Worm (Caenorhabditis elegans) whole organism, L2 larva: Measurements from ENCODE around the gene sox-3.

Experiments used
- C34F6.9 ChIP-seq: fragments of 150-350 bp; optimal IDR thresholded peaks from 2 replicates; lab custom pipeline; 2014; ENCODE audit warnings: missing biosample characterization, missing genetic modification characterization
- F13H6.1 ChIP-seq: sonication (generic microtip); optimal IDR thresholded peaks from 2 replicates; lab custom pipeline; 2016; ENCODE audit warnings: missing genetic modification characterization, missing compliant biosample characterization
- aly-2 ChIP-seq: fragments of 150-350 bp; optimal IDR thresholded peaks from 2 replicates; lab custom pipeline; 2014; ENCODE audit warnings: missing biosample characterization, missing genetic modification characterization
- ama-1 ChIP-seq: fragments of 150-350 bp; optimal IDR thresholded peaks from 2 replicates; lab custom pipeline; 2018; ENCODE audit warnings: inconsistent platforms
- blmp-1 ChIP-seq: sonication (generic microtip); optimal IDR thresholded peaks from 2 replicates; lab custom pipeline; 2017; ENCODE audit warnings: missing genetic modification characterization, mild to moderate bottlenecking, missing compliant biosample characterization, antibody characterized with exemption, moderate library complexity; ENCODE audit not compliant: insufficient read depth
- ceh-16 ChIP-seq: fragments of 150-350 bp; optimal IDR thresholded peaks from 2 replicates; lab custom pipeline; 2014; ENCODE audit warnings: missing biosample characterization, missing genetic modification characterization
- ceh-82 ChIP-seq: fragments of 150-350 bp; optimal IDR thresholded peaks from 2 replicates; lab custom pipeline; 2014; ENCODE audit warnings: missing biosample characterization, missing genetic modification characterization
- crh-2 ChIP-seq: sonication (generic microtip); optimal IDR thresholded peaks from 2 replicates; lab custom pipeline; 2017; ENCODE audit warnings: missing biosample characterization, missing genetic modification characterization
- egl-27 ChIP-seq: sonication (generic microtip); optimal IDR thresholded peaks from 3 replicates; lab custom pipeline; 2017; ENCODE audit warnings: missing biosample characterization, missing genetic modification reagents, missing genetic modification characterization
- elt-1 ChIP-seq: fragments of 150-350 bp; optimal IDR thresholded peaks from 2 replicates; lab custom pipeline; 2014; ENCODE audit warnings: missing biosample characterization, missing genetic modification characterization
- elt-3 ChIP-seq: sonication (generic microtip); optimal IDR thresholded peaks from 2 replicates; lab custom pipeline; 2017; ENCODE audit warnings: missing biosample characterization, missing genetic modification characterization
- gmeb-1 ChIP-seq: fragments of 150-350 bp; optimal IDR thresholded peaks from 2 replicates; lab custom pipeline; 2014; ENCODE audit warnings: missing biosample characterization, missing genetic modification characterization
- lin-11 ChIP-seq: fragments of 150-350 bp; sonication (generic microtip); optimal IDR thresholded peaks from 2 replicates; lab custom pipeline; 2014; ENCODE audit warnings: missing biosample characterization, missing genetic modification characterization, inconsistent platforms, mixed read lengths
- lin-13 ChIP-seq: fragments of 150-350 bp; optimal IDR thresholded peaks from 2 replicates; lab custom pipeline; 2014; ENCODE audit warnings: missing biosample characterization, missing genetic modification reagents, missing genetic modification characterization
- mbf-1 ChIP-seq: sonication (generic microtip); optimal IDR thresholded peaks from 2 replicates; lab custom pipeline; 2017; ENCODE audit warnings: missing biosample characterization, missing genetic modification characterization
- mdl-1 ChIP-seq, 2 experiments: fragments of 150-350 bp in 1 of 2; sonication (generic microtip) in 1 of 2; optimal IDR thresholded peaks; 2 replicates each; lab custom pipeline; 2017; ENCODE audit warnings: missing biosample characterization in 2 of 2, missing genetic modification characterization in 2 of 2
- nhr-11 ChIP-seq: fragments of 150-350 bp; optimal IDR thresholded peaks from 2 replicates; lab custom pipeline; 2014; ENCODE audit warnings: missing biosample characterization, missing genetic modification characterization
- nhr-12 ChIP-seq: fragments of 150-350 bp; optimal IDR thresholded peaks from 2 replicates; lab custom pipeline; 2014; ENCODE audit warnings: missing biosample characterization, missing genetic modification characterization
- nhr-129 ChIP-seq: fragments of 150-350 bp; optimal IDR thresholded peaks from 2 replicates; lab custom pipeline; 2014; ENCODE audit warnings: missing biosample characterization, missing genetic modification characterization
- nhr-23 ChIP-seq: fragments of 150-350 bp; optimal IDR thresholded peaks from 2 replicates; lab custom pipeline; 2014; ENCODE audit warnings: missing biosample characterization, missing genetic modification reagents, missing genetic modification characterization
- nhr-25 ChIP-seq: fragments of 150-350 bp; sonication (generic microtip); optimal IDR thresholded peaks from 3 replicates; lab custom pipeline; 2014; ENCODE audit warnings: missing biosample characterization, missing genetic modification characterization
- nhr-77 ChIP-seq: fragments of 150-350 bp; optimal IDR thresholded peaks from 2 replicates; lab custom pipeline; 2014; ENCODE audit warnings: missing biosample characterization, missing genetic modification characterization
- peb-1 ChIP-seq: fragments of 150-350 bp; optimal IDR thresholded peaks from 2 replicates; lab custom pipeline; 2014; ENCODE audit warnings: missing biosample characterization, missing genetic modification characterization
- sem-4 ChIP-seq: fragments of 150-350 bp; optimal IDR thresholded peaks from 2 replicates; lab custom pipeline; 2014; ENCODE audit warnings: missing biosample characterization, missing genetic modification reagents, missing genetic modification characterization
- skn-1 ChIP-seq: sonication (generic microtip); optimal IDR thresholded peaks from 2 replicates; lab custom pipeline; 2017; ENCODE audit warnings: missing biosample characterization, missing genetic modification characterization
- sma-3 ChIP-seq: sonication (generic microtip); optimal IDR thresholded peaks from 2 replicates; lab custom pipeline; 2016; ENCODE audit warnings: missing genetic modification reagents, missing genetic modification characterization, missing compliant biosample characterization
- sma-9 ChIP-seq, 2 experiments: fragments of 150-350 bp in 1 of 2; sonication (generic microtip) in 1 of 2; optimal IDR thresholded peaks; 2 replicates each; lab custom pipeline; 2014 to 2016; ENCODE audit warnings: missing genetic modification characterization in 2 of 2, mild to moderate bottlenecking in 1 of 2, missing biosample characterization in 1 of 2, missing compliant biosample characterization in 1 of 2, missing genetic modification reagents in 1 of 2, moderate library complexity in 1 of 2
- unc-39 ChIP-seq: fragments of 150-350 bp; optimal IDR thresholded peaks from 2 replicates; lab custom pipeline; 2014; ENCODE audit warnings: missing biosample characterization, missing genetic modification characterization
- unc-62 ChIP-seq: fragments of 150-350 bp; optimal IDR thresholded peaks from 2 replicates; lab custom pipeline; 2014; ENCODE audit warnings: missing biosample characterization, missing genetic modification reagents, missing genetic modification characterization
- zag-1 ChIP-seq: fragments of 150-350 bp; optimal IDR thresholded peaks from 2 replicates; lab custom pipeline; 2014; ENCODE audit warnings: missing biosample characterization, missing genetic modification characterization
- ztf-1 ChIP-seq: fragments of 200-800 bp; sonication (Bioruptor generic); conservative IDR thresholded peaks from 2 replicates; pipeline ENCODE4 v1.3.6; 2022; ENCODE audit warnings: missing genetic modification characterization, missing compliant biosample characterization
- ztf-11 ChIP-seq: sonication (generic microtip); optimal IDR thresholded peaks from 2 replicates; lab custom pipeline; 2017; ENCODE audit warnings: missing biosample characterization, missing genetic modification characterization
- ztf-4 ChIP-seq: fragments of 150-350 bp; optimal IDR thresholded peaks from 2 replicates; lab custom pipeline; 2014; ENCODE audit warnings: missing biosample characterization, missing genetic modification characterization

sox-3 gene

ce11 chrX:14662460-14662859, 30.3 kb downstream of the sox-3 start:
- TF ChIP-seq lin-13: no peak
- no peak for TF ChIP-seq ama-1 (lab: Kevin White, UChicago)
- no peak for TF ChIP-seq unc-62
- no peak for TF ChIP-seq elt-1 (tag; lab: Kevin White, UChicago)
- no peak for TF ChIP-seq aly-2 (tag; lab: Kevin White, UChicago)
- TF ChIP-seq nhr-25 (tag; lab: Kevin White, UChicago): no peak
- no peak for TF ChIP-seq nhr-23 (tag; lab: Kevin White, UChicago)
- no peak for TF ChIP-seq gmeb-1 (tag; lab: Kevin White, UChicago)
- no peak for TF ChIP-seq ceh-16 (tag; lab: Kevin White, UChicago)
- TF ChIP-seq nhr-77 (tag; lab: Kevin White, UChicago): no peak
- TF ChIP-seq peb-1 (tag; lab: Kevin White, UChicago): no peak
- TF ChIP-seq lin-11: no peak
- TF ChIP-seq sma-9 (GFP tag; optimal IDR thresholded peaks at IDR 0.05; lab: Kevin White, UChicago): no peak
- no peak for TF ChIP-seq sma-9 (tag; optimal IDR thresholded peaks at IDR 0.05; lab: Kevin White, UChicago)
- TF ChIP-seq skn-1: no peak
- no peak for TF ChIP-seq egl-27 (tag; lab: Kevin White, UChicago)
- TF ChIP-seq ceh-82 (tag; lab: Kevin White, UChicago): no peak
- TF ChIP-seq nhr-12 (tag; lab: Kevin White, UChicago): no peak
- TF ChIP-seq, all 48 proteins: peak for 0

ce11 chrX:14661918-14662317, 30.9 kb downstream of the sox-3 start:
- no peak for TF ChIP-seq zag-1 (tag; lab: Kevin White, UChicago)
- TF ChIP-seq ztf-11: no peak

ce11 chrX:14659454-14659853, 33.4 kb downstream of the sox-3 start:
- TF ChIP-seq sem-4 (tag; lab: Kevin White, UChicago) (no peak), sma-3 (GFP tag; lab: Kevin White, UChicago) (no peak), elt-1 (tag; lab: Kevin White, UChicago) (no peak), blmp-1 (tag; lab: Kevin White, UChicago) (no peak), crh-2 (tag; lab: Kevin White, UChicago) (no peak), ztf-1 (GFP tag; lab: Robert Waterston, UW) (no peak), ztf-4 (tag; lab: Kevin White, UChicago) (no peak), C34F6.9 (no peak), nhr-77 (tag; lab: Kevin White, UChicago) (no peak), unc-39 (tag; lab: Kevin White, UChicago) (no peak), nhr-23 (tag; lab: Kevin White, UChicago) (no peak), nhr-129 (no peak)
- TF ChIP-seq, all 48 proteins: peak for 0

ce11 chrX:14657445-14657844, 35.4 kb downstream of the sox-3 start:
- TF ChIP-seq mbf-1: no peak
- TF ChIP-seq ztf-11: no peak
- no peak for TF ChIP-seq nhr-12 (tag; lab: Kevin White, UChicago)
- no peak for TF ChIP-seq peb-1 (tag; lab: Kevin White, UChicago)

- TF ChIP-seq mbf-1 (no peak), sma-9 (GFP tag; optimal IDR thresholded peaks at IDR 0.05; lab: Kevin White, UChicago) (no peak), sma-9 (tag; optimal IDR thresholded peaks at IDR 0.05; lab: Kevin White, UChicago) (no peak), blmp-1 (tag; lab: Kevin White, UChicago) (no peak), nhr-11 (tag; lab: Kevin White, UChicago) (no peak), mdl-1 (tag; optimal IDR thresholded peaks at IDR 0.05; lab: Kevin White, UChicago) (no peak), ceh-82 (tag; lab: Kevin White, UChicago) (no peak), unc-62 (no peak), ceh-16 (tag; lab: Kevin White, UChicago) (no peak), crh-2 (tag; lab: Kevin White, UChicago) (no peak), nhr-25 (tag; lab: Kevin White, UChicago) (no peak), ztf-4 (tag; lab: Kevin White, UChicago) (no peak)
These were observed 38.1 kb downstream of the sox-3 start, which contains the start of gene syg-2 for ce11 chrX:14654668-14655067. syg-2 (plus strand) TSS chrX:14654968.

ce11 chrX:14653486-14653885, 39.3 kb downstream of the sox-3 start:
- peak; percentile 63 for TF ChIP-seq F13H6.1 (tag; lab: Kevin White, UChicago)
- peak; percentile 58 for TF ChIP-seq nhr-129
- TF ChIP-seq elt-3 (tag; lab: Kevin White, UChicago): no peak
- peak; percentile 27 for TF ChIP-seq sma-9 (GFP tag; optimal IDR thresholded peaks at IDR 0.05; lab: Kevin White, UChicago)
- TF ChIP-seq sma-9 (tag; optimal IDR thresholded peaks at IDR 0.05; lab: Kevin White, UChicago): no peak
- TF ChIP-seq, all 48 proteins: peak for 3
